Worm (Caenorhabditis elegans): ENCODE data around the gene cccp-1.

cccp-1 gene

ce11 chrIII:12429579-12430084 lies 43.0 kb upstream of the cccp-1 start, which contains the start of gene snr-6:
snr-6 (minus strand) TSS chrIII:12429629.
- TF ChIP-seq lin-54 (GFP tag; optimal IDR thresholded peaks at IDR 0.05), result peak; percentile 92
- TF ChIP-seq F23B12.7 (tag; optimal IDR thresholded peaks at IDR 0.05; ENCODE audit: insufficient read depth), result peak; percentile 41
- TF ChIP-seq mcd-1 (GFP tag; IDR thresholded peaks at IDR 0.05), result peak; percentile 44; the same call in 1 of the 2 replicates
- peak; percentile 17 for TF ChIP-seq attf-5 (GFP tag; optimal IDR thresholded peaks at IDR 0.05)
- TF ChIP-seq him-1 (tag; optimal IDR thresholded peaks at IDR 0.05), result peak; percentile 62
- TF ChIP-seq rpc-1 (optimal IDR thresholded peaks at IDR 0.05), result peak; percentile 10
- TF ChIP-seq rpc-1 (tag; optimal IDR thresholded peaks at IDR 0.05), result no peak
- TF ChIP-seq F49E8.2 (tag; optimal IDR thresholded peaks at IDR 0.05; ENCODE audit: insufficient read depth), result peak; percentile 11
- no peak for TF ChIP-seq pha-4 (tag; optimal IDR thresholded peaks at IDR 0.05)
- TF ChIP-seq dpl-1 (GFP tag; optimal IDR thresholded peaks at IDR 0.05), result peak; percentile 90
- TF ChIP-seq lin-35 (GFP tag; optimal IDR thresholded peaks at IDR 0.05), result peak; percentile 60 to 90 (median 68)
- TF ChIP-seq F33H1.4 (GFP tag; IDR thresholded peaks at IDR 0.05), result peak; percentile 39
- peak; percentile 83 for TF ChIP-seq lsl-1 (GFP tag; optimal IDR thresholded peaks at IDR 0.05)
- TF ChIP-seq snpc-1.3 (tag; optimal IDR thresholded peaks at IDR 0.05; ENCODE audit: insufficient read depth), result peak; percentile 6
- TF ChIP-seq ceh-91 (GFP tag; IDR thresholded peaks at IDR 0.05), result no peak
- peak; percentile 39; the same call in 1 of the 2 replicates for TF ChIP-seq D2030.7 (GFP tag; IDR thresholded peaks at IDR 0.05)
- no peak for TF ChIP-seq somi-1 (GFP tag; optimal IDR thresholded peaks at IDR 0.05)
- peak; percentile 46 for TF ChIP-seq snpc-3.4 (tag; optimal IDR thresholded peaks at IDR 0.05)
- no peak for TF ChIP-seq nhr-27 (tag; optimal IDR thresholded peaks at IDR 0.05)
- TF ChIP-seq C06A6.2 (GFP tag; conservative IDR thresholded peaks at IDR 0.05), result no peak
- TF ChIP-seq ceh-27 (GFP tag; optimal IDR thresholded peaks at IDR 0.05), result peak; percentile 17
- peak; percentile 83 for TF ChIP-seq efl-1 (GFP tag; optimal IDR thresholded peaks at IDR 0.05)

- TF ChIP-seq F23B12.7 (tag; optimal IDR thresholded peaks at IDR 0.05; ENCODE audit: insufficient read depth) (no peak), ceh-27 (GFP tag; optimal IDR thresholded peaks at IDR 0.05) (no peak), chd-7 (tag; optimal IDR thresholded peaks at IDR 0.05) (no peak), C17E4.6 (GFP tag; IDR thresholded peaks at IDR 0.05) (no peak), ztf-26 (tag; optimal IDR thresholded peaks at IDR 0.05) (no peak), F10E7.11 (tag; optimal IDR thresholded peaks at IDR 0.05) (no peak), nhr-179 (tag; optimal IDR thresholded peaks at IDR 0.05) (no peak), sdz-38 (tag; optimal IDR thresholded peaks at IDR 0.05) (no peak), ccch-3 (GFP tag; optimal IDR thresholded peaks at IDR 0.05) (no peak), hsf-1 (GFP tag; IDR thresholded peaks at IDR 0.05) (no peak), attf-3 (GFP tag; conservative IDR thresholded peaks at IDR 0.05) (no peak), nfyb-1 (GFP tag; IDR thresholded peaks at IDR 0.05) (no peak), rpc-1 (optimal IDR thresholded peaks at IDR 0.05) (no peak), rpc-1 (tag; optimal IDR thresholded peaks at IDR 0.05) (no peak), B0019.2 (GFP tag; conservative IDR thresholded peaks at IDR 0.05) (no peak), rec-8 (tag; optimal IDR thresholded peaks at IDR 0.05) (no peak), tbx-9 (tag; optimal IDR thresholded peaks at IDR 0.05; ENCODE audit: borderline replicate concordance) (no peak), attf-5 (GFP tag; optimal IDR thresholded peaks at IDR 0.05) (no peak)
Observed at ce11 chrIII:12430209-12430608, 42.5 kb upstream of the cccp-1 start, which contains the start of gene Y49E10.16. Y49E10.16 (plus strand) TSS chrIII:12430509.

ce11 chrIII:12434104-12434503 lies 38.6 kb upstream of the cccp-1 start, which contains the start of gene Y49E10.27:
Y49E10.27 (plus strand) TSS chrIII:12434404.
- TF ChIP-seq ztf-6 (GFP tag; IDR thresholded peaks at IDR 0.05), result no peak
- no peak for TF ChIP-seq C17E4.6 (GFP tag; IDR thresholded peaks at IDR 0.05)
- no peak for TF ChIP-seq chd-7 (tag; optimal IDR thresholded peaks at IDR 0.05)
- TF ChIP-seq attf-5 (GFP tag; optimal IDR thresholded peaks at IDR 0.05), result no peak
- no peak for TF ChIP-seq F52B5.7 (tag; optimal IDR thresholded peaks at IDR 0.05)
- no peak for TF ChIP-seq attf-6 (GFP tag; IDR thresholded peaks at IDR 0.05)
- no peak for TF ChIP-seq mel-28 (tag; optimal IDR thresholded peaks at IDR 0.05; ENCODE audit: borderline replicate concordance)
- no peak for TF ChIP-seq F55B11.4 (tag; optimal IDR thresholded peaks at IDR 0.05; ENCODE audit: borderline replicate concordance, insufficient read depth)
- no peak for TF ChIP-seq ceh-40 (GFP tag; IDR thresholded peaks at IDR 0.05)
- no peak for TF ChIP-seq mcd-1 (GFP tag; IDR thresholded peaks at IDR 0.05)
- no peak for TF ChIP-seq ceh-100 (GFP tag; IDR thresholded peaks at IDR 0.05)
- no peak for TF ChIP-seq let-607 (tag; optimal IDR thresholded peaks at IDR 0.05)
- no peak for TF ChIP-seq dpff-1 (tag; optimal IDR thresholded peaks at IDR 0.05)
- no peak for TF ChIP-seq B0035.1 (tag; optimal IDR thresholded peaks at IDR 0.05)
